Worm (Caenorhabditis elegans): ENCODE measurements around the gene C29F7.1.

- TF ChIP-seq him-1 (tag; optimal IDR thresholded peaks at IDR 0.05), result peak; percentile 9
- peak; percentile 49 for TF ChIP-seq W03F9.2 (tag; optimal IDR thresholded peaks at IDR 0.05)
- TF ChIP-seq dao-5 (tag; optimal IDR thresholded peaks at IDR 0.05), result no peak
These were observed 32.7 kb downstream of the C29F7.1 start for ce11 chrX:13442446-13442845.

Data from whole organism, L4/young adult.